ENCODE assay signal across 1 fruit fly cellular context in genomic region chr2L:158649-159257, dm6.
TF ChIP-seq lines count a peak whose summit lies in the region.

Gene CG33635 (minus strand): TSS chr2L:158664.
Gene spen (plus strand): TSS chr2L:159032.

TF ChIP-seq in whole organism, embryonic, 481 proteins besides CTCF, POLR2A, EP300 and RAD21 (continued from another document and continues in another):
- TF ChIP-seq B-H2 (GFP tag; optimal IDR thresholded peaks at IDR 0.05; lab: Kevin White, UChicago), result peak; percentile 56
- no peak for TF ChIP-seq H15 (GFP tag; IDR thresholded peaks at IDR 0.05; lab: Robert Waterston, UW)
- peak; percentile 29 for TF ChIP-seq Sin3A (optimal IDR thresholded peaks at IDR 0.05; lab: Kevin White, UChicago)
- TF ChIP-seq jumu (GFP tag; optimal IDR thresholded peaks at IDR 0.05; lab: Kevin White, UChicago), result no peak
- TF ChIP-seq lab (GFP tag; optimal IDR thresholded peaks at IDR 0.05; lab: Kevin White, UChicago), result peak; percentile 65
- TF ChIP-seq CG2678 (tag; optimal IDR thresholded peaks at IDR 0.05; lab: Kevin White, UChicago), result peak; percentile 40
- no peak for TF ChIP-seq CG7963 (GFP tag; IDR thresholded peaks at IDR 0.05; lab: Robert Waterston, UW; ENCODE audit: partially characterized antibody)
- no peak for TF ChIP-seq CG4820 (GFP tag; optimal IDR thresholded peaks at IDR 0.05; lab: Kevin White, UChicago)
- TF ChIP-seq Kr (GFP tag; optimal IDR thresholded peaks at IDR 0.05; lab: Kevin White, UChicago), result no peak
- TF ChIP-seq CG10209 (GFP tag; optimal IDR thresholded peaks at IDR 0.05; lab: Kevin White, UChicago), result peak; percentile 21
- TF ChIP-seq z (GFP tag; IDR thresholded peaks at IDR 0.05; lab: Robert Waterston, UW), result no peak
- no peak for TF ChIP-seq mam (GFP tag; optimal IDR thresholded peaks at IDR 0.05; lab: Kevin White, UChicago)
- peak; percentile 4 for TF ChIP-seq CG7839 (tag; optimal IDR thresholded peaks at IDR 0.05; lab: Kevin White, UChicago)
- no peak for TF ChIP-seq CG3726 (GFP tag; IDR thresholded peaks at IDR 0.05; lab: Robert Waterston, UW)
- TF ChIP-seq Dek (tag; optimal IDR thresholded peaks at IDR 0.05; lab: Kevin White, UChicago), result peak; percentile 50
- TF ChIP-seq CG7987 (GFP tag; optimal IDR thresholded peaks at IDR 0.05; lab: Kevin White, UChicago), result peak; percentile 58
- peak; percentile 35 for TF ChIP-seq CG12769 (tag; optimal IDR thresholded peaks at IDR 0.05; lab: Kevin White, UChicago)
- peak; percentile 49 for TF ChIP-seq caup (GFP tag; optimal IDR thresholded peaks at IDR 0.05; lab: Kevin White, UChicago; ENCODE audit: severe bottlenecking)
- no peak for TF ChIP-seq rib (GFP tag; IDR thresholded peaks at IDR 0.05; lab: Robert Waterston, UW)
- TF ChIP-seq Drgx (GFP tag; IDR thresholded peaks at IDR 0.05; lab: Robert Waterston, UW), result no peak
- TF ChIP-seq insv (GFP tag; optimal IDR thresholded peaks at IDR 0.05; lab: Kevin White, UChicago), result peak in 1 of 2 experiments; percentile 48
- TF ChIP-seq CG33213 (GFP tag; optimal IDR thresholded peaks at IDR 0.05; lab: Kevin White, UChicago), result peak; percentile 65
- no peak for TF ChIP-seq bowl (GFP tag; IDR thresholded peaks at IDR 0.05; lab: Robert Waterston, UW)
- no peak for TF ChIP-seq hth (optimal IDR thresholded peaks at IDR 0.05; lab: Kevin White, UChicago)
- TF ChIP-seq CG1233 (GFP tag; optimal IDR thresholded peaks at IDR 0.05; lab: Kevin White, UChicago), result peak; percentile 43
- no peak for TF ChIP-seq klu (GFP tag; IDR thresholded peaks at IDR 0.05; lab: Robert Waterston, UW)
- peak; percentile 33 for TF ChIP-seq wek (GFP tag; optimal IDR thresholded peaks at IDR 0.05; lab: Kevin White, UChicago)
- no peak for TF ChIP-seq CG8281 (tag; optimal IDR thresholded peaks at IDR 0.05; lab: Kevin White, UChicago)
- peak; percentile 33 for TF ChIP-seq zen (tag; optimal IDR thresholded peaks at IDR 0.05; lab: Kevin White, UChicago)
- peak; percentile 51 for TF ChIP-seq sug (tag; optimal IDR thresholded peaks at IDR 0.05; lab: Kevin White, UChicago)
- peak; percentile 61 for TF ChIP-seq stwl (tag; optimal IDR thresholded peaks at IDR 0.05; lab: Kevin White, UChicago)
- no peak for TF ChIP-seq HLH4C (GFP tag; IDR thresholded peaks at IDR 0.05; lab: Robert Waterston, UW; ENCODE audit: partially characterized antibody)
- peak; percentile 74 for TF ChIP-seq CG7271 (tag; optimal IDR thresholded peaks at IDR 0.05; lab: Kevin White, UChicago)
- TF ChIP-seq CG6272 (GFP tag; IDR thresholded peaks at IDR 0.05; lab: Robert Waterston, UW), result no peak
- TF ChIP-seq CG12299 (tag; optimal IDR thresholded peaks at IDR 0.05; lab: Kevin White, UChicago), result peak; percentile 55
- TF ChIP-seq Atf3 (GFP tag; optimal IDR thresholded peaks at IDR 0.05; lab: Kevin White, UChicago), result no peak
- peak; percentile 28 for TF ChIP-seq CG11723 (GFP tag; optimal IDR thresholded peaks at IDR 0.05; lab: Kevin White, UChicago)
- TF ChIP-seq kni (GFP tag; optimal IDR thresholded peaks at IDR 0.05; lab: Kevin White, UChicago), result peak; percentile 66
- no peak for TF ChIP-seq CG15696 (tag; optimal IDR thresholded peaks at IDR 0.05; lab: Kevin White, UChicago)
- peak; percentile 40 for TF ChIP-seq Asciz (GFP tag; optimal IDR thresholded peaks at IDR 0.05; lab: Kevin White, UChicago)
- peak; percentile 53 for TF ChIP-seq her (GFP tag; optimal IDR thresholded peaks at IDR 0.05; lab: Kevin White, UChicago)
- TF ChIP-seq D19A (tag; optimal IDR thresholded peaks at IDR 0.05; lab: Kevin White, UChicago), result peak; percentile 4
- peak; percentile 49 for TF ChIP-seq corto (GFP tag; optimal IDR thresholded peaks at IDR 0.05; lab: Kevin White, UChicago)
- TF ChIP-seq ash1 (GFP tag; optimal IDR thresholded peaks at IDR 0.05; lab: Kevin White, UChicago), result peak; percentile 92
- no peak for TF ChIP-seq CG17361 (GFP tag; IDR thresholded peaks at IDR 0.05; lab: Robert Waterston, UW)
- TF ChIP-seq CG15269 (tag; optimal IDR thresholded peaks at IDR 0.05; lab: Kevin White, UChicago), result peak; percentile 30
- peak; percentile 36 for TF ChIP-seq Bteb2 (GFP tag; optimal IDR thresholded peaks at IDR 0.05; lab: Kevin White, UChicago)
- no peak for TF ChIP-seq yki (optimal IDR thresholded peaks at IDR 0.05; lab: Kevin White, UChicago)
- TF ChIP-seq hb (GFP tag; IDR thresholded peaks at IDR 0.05; lab: Robert Waterston, UW; ENCODE audit: partially characterized antibody), result no peak
- TF ChIP-seq abd-A (tag; optimal IDR thresholded peaks at IDR 0.05; lab: Kevin White, UChicago), result peak; percentile 86
- peak; percentile 26 for TF ChIP-seq nau (GFP tag; optimal IDR thresholded peaks at IDR 0.05; lab: Kevin White, UChicago)
- TF ChIP-seq nom (GFP tag; optimal IDR thresholded peaks at IDR 0.05; lab: Kevin White, UChicago), result peak; percentile 72
- TF ChIP-seq Vsx1 (GFP tag; optimal IDR thresholded peaks at IDR 0.05; lab: Kevin White, UChicago), result no peak
- peak; percentile 66 for TF ChIP-seq run (tag; optimal IDR thresholded peaks at IDR 0.05; lab: Kevin White, UChicago)
- TF ChIP-seq CG1792 (GFP tag; optimal IDR thresholded peaks at IDR 0.05; lab: Kevin White, UChicago), result no peak
- no peak for TF ChIP-seq Abd-B (GFP tag; optimal IDR thresholded peaks at IDR 0.05; lab: Kevin White, UChicago)
- peak; percentile 63 for TF ChIP-seq CG2116 (GFP tag; optimal IDR thresholded peaks at IDR 0.05; lab: Kevin White, UChicago)
- peak in 1 of 2 experiments; percentile 23 for TF ChIP-seq Hr51 (GFP tag; optimal IDR thresholded peaks at IDR 0.05; lab: Kevin White, UChicago)
- peak; percentile 13 for TF ChIP-seq CG4617 (GFP tag; optimal IDR thresholded peaks at IDR 0.05; lab: Kevin White, UChicago; ENCODE audit: borderline replicate concordance)
- TF ChIP-seq Deaf1 (tag; optimal IDR thresholded peaks at IDR 0.05; lab: Kevin White, UChicago), result peak; percentile 11
- TF ChIP-seq HHEX (GFP tag; optimal IDR thresholded peaks at IDR 0.05; lab: Kevin White, UChicago), result peak; percentile 52
- peak; percentile 3 for TF ChIP-seq p53 (GFP tag; optimal IDR thresholded peaks at IDR 0.05; lab: Kevin White, UChicago)
- TF ChIP-seq salm (tag; optimal IDR thresholded peaks at IDR 0.05; lab: Kevin White, UChicago), result peak; percentile 53
- TF ChIP-seq CG2712 (tag; optimal IDR thresholded peaks at IDR 0.05; lab: Kevin White, UChicago), result peak; percentile 63
- TF ChIP-seq bcd (GFP tag; optimal IDR thresholded peaks at IDR 0.05; lab: Kevin White, UChicago), result no peak
- no peak for TF ChIP-seq CG30403 (GFP tag; optimal IDR thresholded peaks at IDR 0.05; lab: Kevin White, UChicago)
- TF ChIP-seq zfh1 (GFP tag; IDR thresholded peaks at IDR 0.05; lab: Robert Waterston, UW), result no peak
- peak; percentile 18 for TF ChIP-seq CG31365 (tag; optimal IDR thresholded peaks at IDR 0.05; lab: Kevin White, UChicago)
- TF ChIP-seq HmgZ (tag; optimal IDR thresholded peaks at IDR 0.05; lab: Kevin White, UChicago), result peak; percentile 70
- no peak for TF ChIP-seq disco-r (GFP tag; optimal IDR thresholded peaks at IDR 0.05; lab: Kevin White, UChicago)
- TF ChIP-seq CG9727 (GFP tag; optimal IDR thresholded peaks at IDR 0.05; lab: Kevin White, UChicago), result peak; percentile 5
- TF ChIP-seq sob (GFP tag; IDR thresholded peaks at IDR 0.05; lab: Robert Waterston, UW), result no peak
- TF ChIP-seq sens (GFP tag; lab: Kevin White, UChicago), result peak; percentile 80
- peak; percentile 28 for TF ChIP-seq unpg (GFP tag; optimal IDR thresholded peaks at IDR 0.05; lab: Kevin White, UChicago)
- TF ChIP-seq en (GFP tag; optimal IDR thresholded peaks at IDR 0.05; lab: Kevin White, UChicago), result no peak
- TF ChIP-seq CG10462 (GFP tag; optimal IDR thresholded peaks at IDR 0.05; lab: Kevin White, UChicago), result no peak
- TF ChIP-seq CG16779 (GFP tag; IDR thresholded peaks at IDR 0.05; lab: Robert Waterston, UW), result no peak
- TF ChIP-seq CG34224 (GFP tag; IDR thresholded peaks at IDR 0.05; lab: Robert Waterston, UW; ENCODE audit: partially characterized antibody), result no peak
- no peak for TF ChIP-seq Poxn (GFP tag; IDR thresholded peaks at IDR 0.05; lab: Robert Waterston, UW)
- TF ChIP-seq dysf (GFP tag; IDR thresholded peaks at IDR 0.05; lab: Robert Waterston, UW), result no peak
- peak in 1 of 2 experiments; percentile 33 for TF ChIP-seq dpn (GFP tag; optimal IDR thresholded peaks at IDR 0.05; lab: Kevin White, UChicago)
- no peak for TF ChIP-seq hbn (GFP tag; IDR thresholded peaks at IDR 0.05; lab: Robert Waterston, UW; ENCODE audit: partially characterized antibody)
- TF ChIP-seq nmo (GFP tag; optimal IDR thresholded peaks at IDR 0.05; lab: Kevin White, UChicago), result peak; percentile 63
- TF ChIP-seq CG12236 (GFP tag; optimal IDR thresholded peaks at IDR 0.05; lab: Kevin White, UChicago), result no peak
- TF ChIP-seq CG11504 (tag; optimal IDR thresholded peaks at IDR 0.05; lab: Kevin White, UChicago), result peak; percentile 62
- peak; percentile 76 for TF ChIP-seq CG15514 (GFP tag; optimal IDR thresholded peaks at IDR 0.05; lab: Kevin White, UChicago)
- peak; percentile 76 for TF ChIP-seq CG3407 (GFP tag; optimal IDR thresholded peaks at IDR 0.05; lab: Kevin White, UChicago)
- peak; percentile 26 for TF ChIP-seq CG10979 (tag; optimal IDR thresholded peaks at IDR 0.05; lab: Kevin White, UChicago)
- peak; percentile 26 for TF ChIP-seq MESR4 (GFP tag; optimal IDR thresholded peaks at IDR 0.05; lab: Kevin White, UChicago)
- TF ChIP-seq h (optimal IDR thresholded peaks at IDR 0.05; lab: Kevin White, UChicago), result no peak
- peak; percentile 50 for TF ChIP-seq CG13296 (GFP tag; optimal IDR thresholded peaks at IDR 0.05; lab: Kevin White, UChicago)
- no peak for TF ChIP-seq Rx (GFP tag; IDR thresholded peaks at IDR 0.05; lab: Robert Waterston, UW)
- no peak for TF ChIP-seq CG7556 (GFP tag; optimal IDR thresholded peaks at IDR 0.05; lab: Kevin White, UChicago)
- TF ChIP-seq CG18599 (GFP tag; optimal IDR thresholded peaks at IDR 0.05; lab: Kevin White, UChicago), result peak; percentile 48
- TF ChIP-seq dimm (GFP tag; IDR thresholded peaks at IDR 0.05; lab: Robert Waterston, UW), result no peak
- peak in 1 of 2 experiments; percentile 39 for TF ChIP-seq crp (GFP tag; optimal IDR thresholded peaks at IDR 0.05; lab: Kevin White, UChicago)
- no peak for TF ChIP-seq tup (GFP tag; optimal IDR thresholded peaks at IDR 0.05; lab: Kevin White, UChicago)
- TF ChIP-seq CG2889 (GFP tag; IDR thresholded peaks at IDR 0.05; lab: Robert Waterston, UW), result no peak
- TF ChIP-seq CG10147 (GFP tag; optimal IDR thresholded peaks at IDR 0.05; lab: Kevin White, UChicago), result peak; percentile 65
- peak in 1 of 2 experiments; percentile 10 for TF ChIP-seq Eip74EF (GFP tag; optimal IDR thresholded peaks at IDR 0.05; lab: Kevin White, UChicago)
- peak; percentile 41 for TF ChIP-seq ewg (GFP tag; optimal IDR thresholded peaks at IDR 0.05; lab: Kevin White, UChicago)
- TF ChIP-seq ssp (GFP tag; IDR thresholded peaks at IDR 0.05; lab: Robert Waterston, UW), result no peak
- TF ChIP-seq pros (GFP tag; optimal IDR thresholded peaks at IDR 0.05; lab: Kevin White, UChicago), result peak; percentile 59
- peak; percentile 60 for TF ChIP-seq CG6765 (GFP tag; optimal IDR thresholded peaks at IDR 0.05; lab: Kevin White, UChicago)
- TF ChIP-seq tna (GFP tag; IDR thresholded peaks at IDR 0.05; lab: Robert Waterston, UW; ENCODE audit: partially characterized antibody), result no peak
- no peak for TF ChIP-seq Atf-2 (GFP tag; optimal IDR thresholded peaks at IDR 0.05; lab: Kevin White, UChicago)
- no peak for TF ChIP-seq CG7357 (GFP tag; IDR thresholded peaks at IDR 0.05; lab: Robert Waterston, UW)
- TF ChIP-seq CG13894 (tag; optimal IDR thresholded peaks at IDR 0.05; lab: Kevin White, UChicago), result peak; percentile 74
- no peak for TF ChIP-seq pnt (GFP tag; optimal IDR thresholded peaks at IDR 0.05; lab: Kevin White, UChicago)
- no peak for TF ChIP-seq Ravus (GFP tag; IDR thresholded peaks at IDR 0.05; lab: Robert Waterston, UW)
- no peak for TF ChIP-seq CG8359 (GFP tag; optimal IDR thresholded peaks at IDR 0.05; lab: Kevin White, UChicago; ENCODE audit: borderline replicate concordance)
- peak; percentile 72 for TF ChIP-seq Ets97D (GFP tag; optimal IDR thresholded peaks at IDR 0.05; lab: Kevin White, UChicago)
- peak; percentile 20 for TF ChIP-seq CG12071 (GFP tag; optimal IDR thresholded peaks at IDR 0.05; lab: Kevin White, UChicago)
- TF ChIP-seq btn (GFP tag; optimal IDR thresholded peaks at IDR 0.05; lab: Kevin White, UChicago), result no peak
- peak; percentile 97 for TF ChIP-seq gfzf (GFP tag; optimal IDR thresholded peaks at IDR 0.05; lab: Kevin White, UChicago)
- TF ChIP-seq gcm (GFP tag; optimal IDR thresholded peaks at IDR 0.05; lab: Kevin White, UChicago), result no peak
- TF ChIP-seq CG14710 (tag; optimal IDR thresholded peaks at IDR 0.05; lab: Kevin White, UChicago), result peak; percentile 75
- no peak for TF ChIP-seq fru (optimal IDR thresholded peaks at IDR 0.05; lab: Kevin White, UChicago)
- no peak for TF ChIP-seq amos (GFP tag; IDR thresholded peaks at IDR 0.05; lab: Robert Waterston, UW; ENCODE audit: partially characterized antibody)
- no peak for TF ChIP-seq chinmo (GFP tag; IDR thresholded peaks at IDR 0.05; lab: Robert Waterston, UW; ENCODE audit: partially characterized antibody)
- TF ChIP-seq Dip3 (GFP tag; optimal IDR thresholded peaks at IDR 0.05; lab: Kevin White, UChicago), result peak; percentile 10
- TF ChIP-seq CG17359 (tag; optimal IDR thresholded peaks at IDR 0.05; lab: Kevin White, UChicago), result peak; percentile 44
- peak; percentile 37 for TF ChIP-seq lilli (GFP tag; optimal IDR thresholded peaks at IDR 0.05; lab: Kevin White, UChicago)
- peak; percentile 21 for TF ChIP-seq phol (tag; optimal IDR thresholded peaks at IDR 0.05; lab: Kevin White, UChicago)
- peak; percentile 86 for TF ChIP-seq Med (GFP tag; lab: Kevin White, UChicago)
- peak; percentile 52 for TF ChIP-seq sd (tag; optimal IDR thresholded peaks at IDR 0.05; lab: Kevin White, UChicago)
- no peak for TF ChIP-seq sna (GFP tag; IDR thresholded peaks at IDR 0.05; lab: Robert Waterston, UW; ENCODE audit: partially characterized antibody)
- TF ChIP-seq CG10267 (tag; optimal IDR thresholded peaks at IDR 0.05; lab: Kevin White, UChicago), result peak; percentile 75
- TF ChIP-seq cwo (GFP tag; optimal IDR thresholded peaks at IDR 0.05; lab: Kevin White, UChicago), result peak; percentile 19
- no peak for TF ChIP-seq Hsf (GFP tag; optimal IDR thresholded peaks at IDR 0.05; lab: Kevin White, UChicago)
- TF ChIP-seq eyg (GFP tag; optimal IDR thresholded peaks at IDR 0.05; lab: Kevin White, UChicago), result peak; percentile 25
- peak; percentile 36 for TF ChIP-seq Max (GFP tag; optimal IDR thresholded peaks at IDR 0.05; lab: Kevin White, UChicago)
- no peak for TF ChIP-seq aop (GFP tag; IDR thresholded peaks at IDR 0.05; lab: Robert Waterston, UW)
- no peak for TF ChIP-seq Doc3 (GFP tag; IDR thresholded peaks at IDR 0.05; lab: Robert Waterston, UW; ENCODE audit: partially characterized antibody)
